Worm (Caenorhabditis elegans): Measurements from ENCODE around the gene grd-16.

DNA sequence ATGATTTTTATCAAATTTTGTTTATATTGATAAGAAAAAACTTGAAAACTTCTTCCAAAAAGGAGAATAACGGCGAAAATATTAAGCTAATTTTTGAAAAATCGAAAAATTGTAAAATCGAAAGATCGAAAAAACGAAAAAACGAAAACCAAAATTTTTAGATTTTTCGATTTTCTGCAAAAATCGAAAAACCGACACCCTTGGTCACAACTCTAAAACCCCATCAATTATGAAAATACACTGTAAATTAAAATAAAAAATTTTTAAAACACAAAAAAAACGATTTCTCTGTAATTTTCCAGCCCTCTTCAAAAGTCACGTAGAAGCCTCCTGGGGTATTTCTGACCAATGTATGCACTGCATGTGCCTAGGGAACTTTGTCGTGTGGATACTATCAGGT, 6.4 kb upstream of the grd-16 start, which contains the start of gene ilys-1:
- TF ChIP-seq flt-1 (GFP tag; IDR thresholded peaks at IDR 0.05) (no peak), ref-1 (GFP tag; conservative IDR thresholded peaks at IDR 0.05) (no peak), ztf-29 (GFP tag; IDR thresholded peaks at IDR 0.05) (no peak), cog-1 (tag; optimal IDR thresholded peaks at IDR 0.05) (no peak), ztf-23 (GFP tag; IDR thresholded peaks at IDR 0.05) (no peak), klf-2 (GFP tag; conservative IDR thresholded peaks at IDR 0.05) (no peak), tab-1 (GFP tag; IDR thresholded peaks at IDR 0.05) (no peak), T22C8.4 (GFP tag; IDR thresholded peaks at IDR 0.05) (no peak), med-1 (GFP tag; optimal IDR thresholded peaks at IDR 0.05; ENCODE audit: insufficient read depth) (no peak)

All from whole organism, midembryonic.